Fruit fly (Drosophila melanogaster) whole organism, prepupa: ENCODE data around the gene CG32572.

ENCODE experiments used
- Blimp-1 ChIP-seq: fragments of 200-800 bp; sonication (Bioruptor generic); optimal IDR thresholded peaks from 3 replicates; lab custom pipeline; 2017; ENCODE audit warnings: missing biosample characterization, missing genetic modification characterization, mild to moderate bottlenecking, moderate library complexity, missing genetic modification reagents
- CG11294 ChIP-seq: fragments of 200-800 bp; sonication (Bioruptor generic); IDR thresholded peaks from 2 replicates; pipeline ENCODE4 v1.3.6; 2022; ENCODE audit warnings: missing biosample characterization, missing genetic modification characterization
- CG11762 ChIP-seq: fragments of 200-800 bp; sonication (Bioruptor generic); optimal IDR thresholded peaks from 3 replicates; lab custom pipeline; 2016; ENCODE audit warnings: missing biosample characterization, missing genetic modification characterization; ENCODE audit not compliant: insufficient read depth
- CG11902 ChIP-seq: fragments of 200-800 bp; sonication (Bioruptor generic); optimal IDR thresholded peaks from 3 replicates; lab custom pipeline; 2016; ENCODE audit warnings: missing biosample characterization, missing genetic modification characterization
- CG15336 ChIP-seq: fragments of 200-800 bp; sonication (Bioruptor generic); IDR thresholded peaks from 2 replicates; pipeline ENCODE4 v1.3.6; 2022; ENCODE audit warnings: missing biosample characterization, missing genetic modification characterization
- CG1621 ChIP-seq: fragments of 200-800 bp; sonication (Bioruptor generic); optimal IDR thresholded peaks from 3 replicates; lab custom pipeline; 2018; ENCODE audit warnings: missing biosample characterization, mild to moderate bottlenecking, missing genetic modification characterization
- CG16779 ChIP-seq: fragments of 200-800 bp; sonication (Bioruptor generic); optimal IDR thresholded peaks from 3 replicates; lab custom pipeline; 2017; ENCODE audit warnings: missing biosample characterization, mild to moderate bottlenecking, missing genetic modification characterization
- CG3032 ChIP-seq: fragments of 200-800 bp; optimal IDR thresholded peaks from 2 replicates; lab custom pipeline; 2019; ENCODE audit warnings: missing biosample characterization, mild to moderate bottlenecking, missing genetic modification characterization, moderate library complexity
- CG31627 ChIP-seq: fragments of 200-800 bp; sonication (Bioruptor generic); optimal IDR thresholded peaks from 3 replicates; lab custom pipeline; 2016; ENCODE audit warnings: missing biosample characterization, missing genetic modification characterization
- CG32006 ChIP-seq: fragments of 200-800 bp; sonication (Bioruptor generic); optimal IDR thresholded peaks from 3 replicates; lab custom pipeline; 2017; ENCODE audit warnings: missing biosample characterization, mild to moderate bottlenecking, missing genetic modification characterization
- CG34406 ChIP-seq: fragments of 200-800 bp; sonication (Bioruptor generic); optimal IDR thresholded peaks from 3 replicates; lab custom pipeline; 2016; ENCODE audit warnings: missing biosample characterization, missing genetic modification characterization
- CG4318 ChIP-seq: fragments of 200-800 bp; sonication (Bioruptor generic); optimal IDR thresholded peaks from 3 replicates; lab custom pipeline; 2017; ENCODE audit warnings: missing biosample characterization, mild to moderate bottlenecking, missing genetic modification characterization
- CG6163 ChIP-seq: fragments of 200-800 bp; sonication (Bioruptor generic); IDR thresholded peaks from 3 replicates; pipeline ENCODE4 v1.3.6; 2022; ENCODE audit warnings: missing biosample characterization, missing genetic modification characterization
- CG6276 ChIP-seq: fragments of 200-800 bp; sonication (Bioruptor generic); optimal IDR thresholded peaks from 2 replicates; lab custom pipeline; 2017; ENCODE audit warnings: missing biosample characterization, mild to moderate bottlenecking, missing genetic modification characterization
- CG6792 ChIP-seq: fragments of 200-800 bp; sonication (Bioruptor generic); optimal IDR thresholded peaks from 3 replicates; lab custom pipeline; 2016; ENCODE audit warnings: missing biosample characterization, missing genetic modification characterization
- CG7368 ChIP-seq: fragments of 200-800 bp; sonication (Bioruptor generic); optimal IDR thresholded peaks from 3 replicates; lab custom pipeline; 2016; ENCODE audit warnings: missing biosample characterization, missing genetic modification characterization
- Eip78C ChIP-seq: fragments of 200-800 bp; sonication (Bioruptor generic); peaks from one replicate; lab custom pipeline; 2016; ENCODE audit warnings: missing biosample characterization, missing genetic modification characterization
- Eip93F ChIP-seq: fragments of 200-800 bp; sonication (Bioruptor generic); optimal IDR thresholded peaks from 2 replicates; lab custom pipeline; 2016; ENCODE audit warnings: missing biosample characterization, mild to moderate bottlenecking, missing genetic modification characterization
- Ets21C ChIP-seq: fragments of 200-800 bp; sonication (Bioruptor generic); optimal IDR thresholded peaks from 3 replicates; lab custom pipeline; 2016; ENCODE audit warnings: missing biosample characterization, missing genetic modification characterization
- Ets96B ChIP-seq: fragments of 200-800 bp; optimal IDR thresholded peaks from 2 replicates; lab custom pipeline; 2019; ENCODE audit warnings: missing biosample characterization, mild to moderate bottlenecking, missing genetic modification characterization, moderate library complexity
- Gug ChIP-seq: fragments of 200-800 bp; sonication (Bioruptor generic); IDR thresholded peaks from 2 replicates; pipeline ENCODE4 v1.3.6; 2022; ENCODE audit warnings: missing biosample characterization, missing genetic modification characterization
- Hr39 ChIP-seq: fragments of 200-800 bp; sonication (Bioruptor generic); optimal IDR thresholded peaks from 2 replicates; lab custom pipeline; 2016; ENCODE audit warnings: missing biosample characterization, missing genetic modification characterization
- Lpt ChIP-seq: fragments of 200-800 bp; sonication (Bioruptor generic); optimal IDR thresholded peaks from 3 replicates; lab custom pipeline; 2016; ENCODE audit warnings: missing biosample characterization, missing genetic modification characterization
- Met ChIP-seq: fragments of 200-800 bp; sonication (Bioruptor generic); optimal IDR thresholded peaks from 3 replicates; lab custom pipeline; 2016; ENCODE audit warnings: missing biosample characterization, missing genetic modification characterization
- Sox14 ChIP-seq: fragments of 200-800 bp; sonication (Bioruptor generic); optimal IDR thresholded peaks from 3 replicates; lab custom pipeline; 2016; ENCODE audit warnings: missing biosample characterization, missing genetic modification characterization
- Sox15 ChIP-seq: fragments of 200-800 bp; sonication (Bioruptor generic); optimal IDR thresholded peaks from 3 replicates; lab custom pipeline; 2016; ENCODE audit warnings: missing biosample characterization, missing genetic modification characterization
- achi ChIP-seq: fragments of 200-800 bp; sonication (Bioruptor generic); optimal IDR thresholded peaks from 3 replicates; lab custom pipeline; 2016; ENCODE audit warnings: missing biosample characterization, missing genetic modification characterization
- acj6 ChIP-seq: fragments of 200-800 bp; sonication (Bioruptor generic); optimal IDR thresholded peaks from 3 replicates; lab custom pipeline; 2016; ENCODE audit warnings: missing biosample characterization, missing genetic modification characterization
- cyc ChIP-seq: fragments of 200-800 bp; sonication (Bioruptor generic); optimal IDR thresholded peaks from 3 replicates; lab custom pipeline; 2016; ENCODE audit warnings: missing biosample characterization, missing genetic modification characterization
- eg ChIP-seq: fragments of 200-800 bp; sonication (Bioruptor generic); IDR thresholded peaks from 3 replicates; pipeline ENCODE4 v1.3.6; 2022; ENCODE audit warnings: missing biosample characterization, missing genetic modification characterization
- esn ChIP-seq: fragments of 200-800 bp; sonication (Bioruptor generic); optimal IDR thresholded peaks from 2 replicates; lab custom pipeline; 2016; ENCODE audit warnings: missing biosample characterization, mild to moderate bottlenecking, missing genetic modification characterization, moderate library complexity
- fkh ChIP-seq: fragments of 200-800 bp; sonication (Bioruptor generic); optimal IDR thresholded peaks from 3 replicates; lab custom pipeline; 2017; ENCODE audit warnings: missing biosample characterization, mild to moderate bottlenecking, missing genetic modification characterization, moderate library complexity
- lz ChIP-seq: fragments of 200-800 bp; sonication (Bioruptor generic); optimal IDR thresholded peaks from 3 replicates; lab custom pipeline; 2016; ENCODE audit warnings: missing biosample characterization, missing genetic modification characterization
- net ChIP-seq: fragments of 200-800 bp; sonication (Bioruptor generic); optimal IDR thresholded peaks from 3 replicates; lab custom pipeline; 2016; ENCODE audit warnings: missing biosample characterization, missing genetic modification characterization
- pdm3 ChIP-seq: fragments of 200-800 bp; sonication (Bioruptor generic); optimal IDR thresholded peaks from 3 replicates; lab custom pipeline; 2016; ENCODE audit warnings: missing biosample characterization, missing genetic modification characterization
- spab ChIP-seq: fragments of 200-800 bp; sonication (Bioruptor generic); optimal IDR thresholded peaks from 2 replicates; lab custom pipeline; 2017; ENCODE audit warnings: missing biosample characterization, mild to moderate bottlenecking, missing genetic modification characterization, missing genetic modification reagents
- svp ChIP-seq: fragments of 200-800 bp; sonication (Bioruptor generic); peaks from one replicate; lab custom pipeline; 2016; ENCODE audit warnings: missing biosample characterization, missing genetic modification characterization

Gene CG32572

DNA sequence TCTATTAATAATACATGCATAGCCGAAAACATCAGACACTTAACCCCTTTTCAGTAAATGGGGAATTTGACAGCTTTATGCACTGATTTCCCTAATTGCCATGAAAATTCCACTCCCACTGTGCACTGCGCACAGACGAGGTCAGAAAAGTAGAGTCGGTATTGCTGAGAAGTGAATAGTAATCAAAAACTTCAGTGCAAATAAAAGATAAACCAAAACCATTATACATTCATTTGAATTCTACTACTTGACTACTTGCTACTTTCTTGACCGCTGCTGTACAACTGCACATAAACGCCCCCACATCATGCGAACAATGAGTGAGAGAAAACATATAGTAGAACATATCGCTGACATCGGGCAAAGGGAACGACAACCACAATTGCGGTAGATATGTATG, 29.5 kb upstream of the CG32572 start (continued):
- peak; percentile 87 for TF ChIP-seq CG6163
- peak; percentile 79 for TF ChIP-seq CG6276 (GFP tag; lab: Kevin White, UChicago)
- TF ChIP-seq Ets21C (GFP tag; lab: Kevin White, UChicago) = peak; percentile 56
- peak; percentile 84 for TF ChIP-seq CG32006 (GFP tag; lab: Kevin White, UChicago)
- peak; percentile 41 for TF ChIP-seq CG11762
- TF ChIP-seq CG34406 = peak; percentile 52
- TF ChIP-seq CG4318 (GFP tag; lab: Kevin White, UChicago) = peak; percentile 60
- TF ChIP-seq cyc (GFP tag; lab: Kevin White, UChicago) = peak; percentile 72
- TF ChIP-seq acj6 = peak; percentile 78
- TF ChIP-seq Eip93F (GFP tag; lab: Kevin White, UChicago) = no peak
- TF ChIP-seq Sox14 (GFP tag; lab: Kevin White, UChicago) = peak; percentile 80
- TF ChIP-seq Gug (GFP tag; lab: Robert Waterston, UW) = peak; percentile 86

DNA sequence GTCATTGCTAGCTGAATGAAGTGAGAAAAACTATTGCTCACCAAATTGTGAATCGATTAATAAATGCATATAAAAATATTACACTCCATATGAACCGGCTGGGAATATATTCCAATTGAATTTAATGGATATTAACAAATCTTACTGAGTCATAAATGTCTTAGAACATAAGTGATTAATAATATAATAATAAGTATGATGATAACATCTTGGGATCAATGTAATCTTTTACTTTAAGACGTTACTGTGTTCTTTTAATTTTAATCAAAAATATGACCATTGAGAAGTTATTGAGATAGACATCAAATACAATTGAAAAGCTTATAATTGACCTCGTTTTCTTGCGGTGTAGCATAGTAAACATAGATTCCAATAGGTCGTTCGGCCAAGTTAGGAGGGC, 28.7 kb upstream of the CG32572 start:
- TF ChIP-seq lz (GFP tag; lab: Kevin White, UChicago) (no peak), CG3032 (tag; lab: Kevin White, UChicago) (no peak), cyc (GFP tag; lab: Kevin White, UChicago) (no peak), Sox14 (GFP tag; lab: Kevin White, UChicago) (no peak), Lpt (GFP tag; lab: Kevin White, UChicago) (peak; percentile 7), pdm3 (GFP tag; lab: Kevin White, UChicago) (no peak), spab (no peak), fkh (GFP tag; lab: Kevin White, UChicago) (peak; percentile 42), CG15336 (GFP tag; lab: Robert Waterston, UW) (no peak), CG7368 (GFP tag; lab: Kevin White, UChicago) (no peak), Eip93F (GFP tag; lab: Kevin White, UChicago) (no peak), CG11762 (no peak), Blimp-1 (no peak), CG6792 (no peak), CG31627 (no peak), CG32006 (GFP tag; lab: Kevin White, UChicago) (peak; percentile 43), Eip78C (GFP tag; lab: Kevin White, UChicago) (peak; percentile 9), Met (GFP tag; lab: Kevin White, UChicago) (no peak), esn (GFP tag; lab: Kevin White, UChicago) (no peak), CG11902 (no peak), Ets96B (tag; lab: Kevin White, UChicago) (no peak), Hr39 (no peak), CG34406 (no peak), Sox15 (no peak), CG16779 (tag; lab: Kevin White, UChicago) (no peak), acj6 (no peak), svp (GFP tag; lab: Kevin White, UChicago) (no peak), CG6163 (no peak), CG11294 (GFP tag; lab: Robert Waterston, UW) (no peak), net (GFP tag; lab: Kevin White, UChicago) (no peak), eg (GFP tag; lab: Robert Waterston, UW) (no peak), CG1621 (tag; lab: Kevin White, UChicago) (no peak)

- no peak for TF ChIP-seq Sox15
- TF ChIP-seq, all 60 proteins: peak for 0
These were observed 27.1 kb upstream of the CG32572 start for dm6 chrX:16693805-16694387.

DNA sequence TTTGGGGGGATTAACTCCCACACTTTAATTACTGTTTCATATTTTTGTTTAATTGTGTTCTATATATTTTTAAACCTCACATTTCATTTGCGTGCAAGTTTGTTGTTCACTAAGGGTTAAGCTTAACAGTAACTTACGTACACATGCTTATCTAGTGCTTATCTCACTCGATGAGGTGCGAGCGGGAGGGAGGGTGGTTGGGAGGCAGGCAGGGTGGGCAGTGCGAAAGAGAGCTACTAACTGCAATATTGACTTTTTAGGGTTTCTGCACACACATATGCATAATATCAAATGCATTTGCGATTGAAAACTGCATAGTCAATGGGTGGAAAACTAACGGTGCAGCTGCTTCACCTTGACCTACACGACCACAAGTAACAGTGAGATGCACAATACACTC, 26.5 kb upstream of the CG32572 start:
- TF ChIP-seq eg (GFP tag; lab: Robert Waterston, UW) (peak; percentile 31; the same call in 1 of the 3 replicates), achi (peak; percentile 19), CG11902 (no peak), CG11762 (no peak), Eip78C (GFP tag; lab: Kevin White, UChicago) (peak; percentile 53), fkh (GFP tag; lab: Kevin White, UChicago) (peak; percentile 5), svp (GFP tag; lab: Kevin White, UChicago) (peak; percentile 36), Lpt (GFP tag; lab: Kevin White, UChicago) (peak; percentile 4)
- TF ChIP-seq, all 60 proteins: peak for 6
